Worm (Caenorhabditis elegans) whole organism, L4 larva: ENCODE results near the gene C44B11.1.

Experiments used
- D1046.2 ChIP-seq: fragments of 200-800 bp; sonication (Bioruptor generic); IDR thresholded peaks from 2 replicates; pipeline ENCODE4 v1.3.6; 2022; ENCODE audit warnings: missing genetic modification characterization, missing compliant biosample characterization
- F10B5.3 ChIP-seq: sonication (generic microtip); optimal IDR thresholded peaks from 2 replicates; lab custom pipeline; 2016; ENCODE audit warnings: mild to moderate bottlenecking, missing genetic modification characterization, missing compliant biosample characterization
- R02D3.7 ChIP-seq: fragments of 150-350 bp; sonication (generic microtip); optimal IDR thresholded peaks from 3 replicates; lab custom pipeline; 2014; ENCODE audit warnings: missing biosample characterization, missing genetic modification characterization
- T20F7.1 ChIP-seq: fragments of 200-800 bp; sonication (Bioruptor generic); optimal IDR thresholded peaks from 2 replicates; lab custom pipeline; 2018; ENCODE audit warnings: mild to moderate bottlenecking, missing genetic modification characterization, missing compliant biosample characterization
- Y105C5A.15 ChIP-seq: fragments of 200-800 bp; sonication (Bioruptor generic); IDR thresholded peaks from 2 replicates; pipeline ENCODE4 v1.3.6; 2022; ENCODE audit warnings: missing genetic modification characterization, missing compliant biosample characterization
- ZK546.5 ChIP-seq, 2 experiments: sonication (generic microtip); optimal IDR thresholded peaks; 2 replicates each; lab custom pipeline; 2017; ENCODE audit warnings: missing biosample characterization in 2 of 2, missing genetic modification characterization in 2 of 2
- aha-1 ChIP-seq: fragments of 150-350 bp; peaks from one replicate; lab custom pipeline; 2014; ENCODE audit warnings: missing biosample characterization, missing genetic modification characterization
- aly-2 ChIP-seq: sonication (generic microtip); optimal IDR thresholded peaks from 2 replicates; lab custom pipeline; 2018; ENCODE audit warnings: missing biosample characterization, missing genetic modification characterization
- ctbp-1 ChIP-seq: fragments of 200-800 bp; sonication (Bioruptor generic); IDR thresholded peaks from 2 replicates; pipeline ENCODE4 v1.3.6; 2022; ENCODE audit warnings: missing genetic modification reagents, missing genetic modification characterization, missing compliant biosample characterization
- daf-16 ChIP-seq, 3 experiments: sonication (generic microtip); optimal IDR thresholded peaks; 2 replicates each; lab custom pipeline; 2016 to 2017; ENCODE audit warnings: missing genetic modification characterization in 3 of 3, missing genetic modification reagents in 3 of 3, mild to moderate bottlenecking in 2 of 3, missing compliant biosample characterization in 2 of 3, missing biosample characterization in 1 of 3, moderate library complexity in 1 of 3
- duxl-1 ChIP-seq: sonication (generic microtip); optimal IDR thresholded peaks from 2 replicates; lab custom pipeline; 2016; ENCODE audit warnings: mild to moderate bottlenecking, missing genetic modification characterization, moderate library complexity, missing compliant biosample characterization; ENCODE audit not compliant: poor library complexity
- egl-43 ChIP-seq: fragments of 200-800 bp; sonication (Bioruptor generic); IDR thresholded peaks from 2 replicates; pipeline ENCODE4 v1.3.6; 2022; ENCODE audit warnings: missing genetic modification reagents, missing genetic modification characterization, missing compliant biosample characterization
- fos-1 ChIP-seq: fragments of 150-350 bp; optimal IDR thresholded peaks from 2 replicates; lab custom pipeline; 2014; ENCODE audit warnings: missing biosample characterization, missing genetic modification characterization
- gei-8 ChIP-seq: fragments of 200-800 bp; sonication (Bioruptor generic); optimal IDR thresholded peaks from 2 replicates; lab custom pipeline; 2018; ENCODE audit warnings: mild to moderate bottlenecking, missing genetic modification characterization, missing compliant biosample characterization
- hlh-11 ChIP-seq: fragments of 200-800 bp; sonication (Bioruptor generic); optimal IDR thresholded peaks from 2 replicates; lab custom pipeline; 2018; ENCODE audit warnings: mild to moderate bottlenecking, missing genetic modification characterization, missing compliant biosample characterization
- hmg-1.1 ChIP-seq: fragments of 200-800 bp; sonication (Bioruptor generic); IDR thresholded peaks from 2 replicates; pipeline ENCODE4 v1.3.6; 2022; ENCODE audit warnings: missing genetic modification reagents, missing genetic modification characterization, missing compliant biosample characterization
- lim-7 ChIP-seq: fragments of 200-800 bp; sonication (Bioruptor generic); IDR thresholded peaks from 2 replicates; pipeline ENCODE4 v1.3.6; 2022; ENCODE audit warnings: missing genetic modification characterization, missing compliant biosample characterization
- lsy-2 ChIP-seq, 2 experiments: fragments of 150-350 bp in 1 of 2; sonication (generic microtip) in 1 of 2; optimal IDR thresholded peaks; 2 replicates each; lab custom pipeline; 2014 to 2017; ENCODE audit warnings: missing biosample characterization in 2 of 2, missing genetic modification characterization in 2 of 2
- madf-9 ChIP-seq: fragments of 200-800 bp; sonication (Bioruptor generic); conservative IDR thresholded peaks from 2 replicates; pipeline ENCODE4 v1.3.6; 2022; ENCODE audit warnings: missing genetic modification reagents, missing genetic modification characterization, missing compliant biosample characterization
- mdt-29 ChIP-seq: fragments of 200-800 bp; sonication (Bioruptor generic); IDR thresholded peaks from 2 replicates; pipeline ENCODE4 v1.3.6; 2022; ENCODE audit warnings: missing genetic modification reagents, missing genetic modification characterization, missing compliant biosample characterization
- mep-1 ChIP-seq: fragments of 150-350 bp; sonication (generic microtip); optimal IDR thresholded peaks from 3 replicates; lab custom pipeline; 2014; ENCODE audit warnings: missing biosample characterization, missing genetic modification characterization
- mes-2 ChIP-seq: sonication (generic microtip); optimal IDR thresholded peaks from 2 replicates; lab custom pipeline; 2016; ENCODE audit warnings: missing genotype, mild to moderate bottlenecking, missing genetic modification characterization, missing compliant biosample characterization; ENCODE audit not compliant: poor library complexity, severe bottlenecking
- mxl-3 ChIP-seq: fragments of 200-800 bp; sonication (Bioruptor generic); optimal IDR thresholded peaks from 2 replicates; lab custom pipeline; 2018; ENCODE audit warnings: mild to moderate bottlenecking, missing genetic modification characterization, missing compliant biosample characterization
- nhr-11 ChIP-seq: fragments of 150-350 bp; optimal IDR thresholded peaks from 2 replicates; lab custom pipeline; 2014; ENCODE audit warnings: missing biosample characterization, missing genetic modification characterization
- nhr-28 ChIP-seq: fragments of 150-350 bp; optimal IDR thresholded peaks from 2 replicates; lab custom pipeline; 2014; ENCODE audit warnings: missing biosample characterization, missing genetic modification characterization
- pqm-1 ChIP-seq: sonication (generic microtip); optimal IDR thresholded peaks from 2 replicates; lab custom pipeline; 2017; ENCODE audit warnings: missing biosample characterization, missing genetic modification characterization
- saeg-2 ChIP-seq: fragments of 200-800 bp; sonication (Bioruptor generic); IDR thresholded peaks from 2 replicates; pipeline ENCODE4 v1.3.6; 2022; ENCODE audit warnings: missing genetic modification reagents, missing genetic modification characterization, missing compliant biosample characterization
- skn-1 ChIP-seq: fragments of 150-350 bp; optimal IDR thresholded peaks from 2 replicates; lab custom pipeline; 2014; ENCODE audit warnings: missing biosample characterization, missing genetic modification characterization
- tra-1 ChIP-seq: fragments of 200-800 bp; sonication (Bioruptor generic); IDR thresholded peaks from 2 replicates; pipeline ENCODE4 v1.3.6; 2022; ENCODE audit warnings: missing genetic modification reagents, missing genetic modification characterization, missing compliant biosample characterization
- unc-39 ChIP-seq: sonication (generic microtip); optimal IDR thresholded peaks from 2 replicates; lab custom pipeline; 2017; ENCODE audit warnings: missing biosample characterization, missing genetic modification characterization
- unc-62 ChIP-seq, 3 experiments: fragments of 150-350 bp in 1 of 3; sonication (generic microtip); optimal IDR thresholded peaks in 2 of 3; peaks in 1 of 3; 1 replicate in 1 of 3; 2 replicates in 2 of 3; lab custom pipeline; 2014 to 2017; ENCODE audit warnings: missing biosample characterization in 3 of 3, missing genetic modification characterization in 3 of 3, missing genetic modification reagents in 3 of 3, missing genotype in 1 of 3
- zfp-2 ChIP-seq: sonication (generic microtip); optimal IDR thresholded peaks from 2 replicates; lab custom pipeline; 2016; ENCODE audit warnings: mild to moderate bottlenecking, missing genetic modification characterization, missing compliant biosample characterization
- zfp-3 ChIP-seq: fragments of 200-800 bp; sonication (Bioruptor generic); conservative IDR thresholded peaks from 2 replicates; pipeline ENCODE4 v1.3.6; 2022; ENCODE audit warnings: missing genetic modification reagents, missing genetic modification characterization, missing compliant biosample characterization

C44B11.1 gene

ce11 chrIII:3129036-3129435 lies 26.0 kb upstream of the C44B11.1 start, which contains the start of gene Y53G8B.1:
Gene Y53G8B.1 (plus strand): TSS chrIII:3129277.
- peak; percentile 7 for TF ChIP-seq nhr-28 (tag; lab: Kevin White, UChicago)
- no peak for TF ChIP-seq daf-16 (GFP tag; optimal IDR thresholded peaks at IDR 0.05; lab: Kevin White, UChicago)
- TF ChIP-seq daf-16 (tag; optimal IDR thresholded peaks at IDR 0.05; lab: Kevin White, UChicago): peak; percentile 78
- TF ChIP-seq R02D3.7 (tag; lab: Kevin White, UChicago): no peak
- no peak for TF ChIP-seq nhr-11 (tag; lab: Kevin White, UChicago)
- TF ChIP-seq pqm-1 (tag; lab: Kevin White, UChicago): no peak
- TF ChIP-seq unc-62 (GFP tag; optimal IDR thresholded peaks at IDR 0.05 in 1 of 2; lab: Kevin White, UChicago): peak in 1 of 2 experiments; percentile 51
- no peak for TF ChIP-seq unc-62 (tag; optimal IDR thresholded peaks at IDR 0.05; lab: Kevin White, UChicago)
- no peak for TF ChIP-seq zfp-2 (tag; lab: Kevin White, UChicago)
- no peak for TF ChIP-seq hlh-11

DNA sequence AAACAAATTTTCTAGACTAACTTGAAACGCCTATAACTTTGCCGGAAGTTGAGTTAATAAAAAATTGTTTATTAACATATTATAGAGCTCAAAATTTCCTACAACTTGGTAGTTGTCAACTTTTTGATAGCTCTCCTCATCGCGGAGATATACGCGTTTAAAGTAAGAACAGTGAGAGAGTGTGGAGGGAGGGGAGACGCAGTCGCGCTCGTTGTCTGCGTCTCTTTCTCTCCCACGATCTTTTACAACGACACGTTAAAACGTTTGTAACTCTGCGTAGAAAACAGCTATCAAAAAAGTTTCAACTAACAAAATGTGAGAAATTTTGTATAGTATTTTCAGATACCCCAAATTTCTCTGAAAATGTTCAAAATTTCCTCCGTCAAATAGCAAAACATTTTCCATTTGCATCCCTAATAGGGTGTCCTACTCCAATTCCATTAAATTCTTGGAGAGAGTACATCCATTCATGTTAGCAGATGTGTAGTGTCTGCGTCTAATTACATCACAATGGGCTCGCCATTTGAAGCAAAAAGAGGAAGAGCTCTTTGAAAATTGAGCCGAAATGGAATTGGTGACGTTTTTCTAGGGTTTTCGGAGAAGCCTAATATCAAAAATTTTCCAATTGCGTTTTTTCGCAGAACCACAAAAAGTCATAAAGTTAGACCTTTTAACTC lies 18.6 kb upstream of the C44B11.1 start:
- TF ChIP-seq unc-39: no peak
- peak in 1 of 2 experiments; percentile 80 for TF ChIP-seq unc-62 (GFP tag; optimal IDR thresholded peaks at IDR 0.05 in 1 of 2; lab: Kevin White, UChicago)
- no peak for TF ChIP-seq unc-62 (tag; optimal IDR thresholded peaks at IDR 0.05; lab: Kevin White, UChicago)
- peak; percentile 39 for TF ChIP-seq aha-1 (tag; lab: Kevin White, UChicago)

- TF ChIP-seq tra-1 (GFP tag; lab: Robert Waterston, UW) (no peak), mes-2 (tag; lab: Kevin White, UChicago) (no peak), T20F7.1 (GFP tag; lab: Kevin White, UChicago) (no peak), gei-8 (GFP tag; lab: Kevin White, UChicago) (no peak), hmg-1.1 (no peak), lim-7 (GFP tag; lab: Robert Waterston, UW) (no peak), egl-43 (GFP tag; lab: Robert Waterston, UW) (0 out of 2 replicates have a peak, but pooled peaks have one; percentile 5)
- TF ChIP-seq, all 104 proteins: peak for 1
Measured at ce11 chrIII:3138087-3138486, 17.0 kb upstream of the C44B11.1 start.

DNA sequence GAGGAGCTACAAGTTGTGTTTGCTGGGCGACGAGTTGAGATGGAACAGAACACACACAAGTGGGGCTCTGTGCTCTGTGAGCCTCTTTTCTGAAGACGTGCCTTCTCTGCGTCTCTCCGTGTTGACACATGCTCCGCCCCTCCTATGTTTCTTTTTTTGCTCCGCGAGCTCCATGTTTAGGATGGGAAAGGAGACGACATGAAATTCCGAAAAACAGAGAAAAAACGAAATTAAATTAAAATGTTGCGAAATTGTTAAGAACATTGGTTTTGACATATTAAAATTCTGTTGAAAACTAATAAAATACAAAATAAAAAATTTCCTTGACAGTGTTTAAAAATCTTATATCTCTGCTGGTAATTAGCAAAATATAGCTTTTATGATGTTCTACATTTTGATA lies 15.9 kb upstream of the C44B11.1 start, which contains the start of gene mec-12:
mec-12 (minus strand) TSS at position 91 of the 400 bp plus-strand sequence.
- TF ChIP-seq D1046.2 (GFP tag; lab: Robert Waterston, UW): no peak
- no peak for TF ChIP-seq zfp-3 (GFP tag; lab: Robert Waterston, UW)
- no peak for TF ChIP-seq Y105C5A.15 (GFP tag; lab: Robert Waterston, UW)
- TF ChIP-seq lsy-2 (tag; optimal IDR thresholded peaks at IDR 0.05; lab: Kevin White, UChicago): peak in 1 of 2 experiments; percentile 20
- TF ChIP-seq aly-2 (tag; lab: Kevin White, UChicago): no peak
- TF ChIP-seq duxl-1 (tag; lab: Kevin White, UChicago): no peak
- peak; percentile 66 for TF ChIP-seq aha-1 (tag; lab: Kevin White, UChicago)
- no peak for TF ChIP-seq skn-1 (tag; lab: Kevin White, UChicago)
- TF ChIP-seq fos-1 (tag; lab: Kevin White, UChicago): no peak
- TF ChIP-seq ZK546.5 (tag; optimal IDR thresholded peaks at IDR 0.05; lab: Kevin White, UChicago): no peak
- TF ChIP-seq F10B5.3 (tag; lab: Kevin White, UChicago): no peak
- TF ChIP-seq mxl-3 (GFP tag; lab: Kevin White, UChicago): no peak
- 0 out of 2 replicates have a peak, but pooled peaks have one; percentile 29 for TF ChIP-seq ctbp-1 (GFP tag; lab: Robert Waterston, UW)
- no peak for TF ChIP-seq saeg-2 (GFP tag; lab: Robert Waterston, UW)
- TF ChIP-seq madf-9: no peak
- no peak for TF ChIP-seq mdt-29 (GFP tag; lab: Robert Waterston, UW)
- peak; percentile 43 for TF ChIP-seq mep-1
